Fruit fly (Drosophila melanogaster): ENCODE results near the gene CG3176.

Gene CG3176

dm6 chrX:499589-500041 is 18.0 kb downstream of the CG3176 start (continued):
- TF ChIP-seq Gsc (GFP tag; IDR thresholded peaks at IDR 0.05) (no peak), CG14441 (GFP tag; IDR thresholded peaks at IDR 0.05) (peak; percentile 68), CG8388 (GFP tag; optimal IDR thresholded peaks at IDR 0.05) (no peak), MESR4 (GFP tag; optimal IDR thresholded peaks at IDR 0.05) (no peak), CG10147 (GFP tag; optimal IDR thresholded peaks at IDR 0.05) (peak; percentile 88), Opbp (GFP tag; IDR thresholded peaks at IDR 0.05; ENCODE audit: partially characterized antibody) (0 out of 3 replicates have a peak, but pooled peaks have one; percentile 8), PHDP (tag; optimal IDR thresholded peaks at IDR 0.05) (peak; percentile 87), CG15479 (GFP tag; optimal IDR thresholded peaks at IDR 0.05) (no peak), tin (GFP tag; optimal IDR thresholded peaks at IDR 0.05) (peak; percentile 49), Hr3 (GFP tag; optimal IDR thresholded peaks at IDR 0.05) (peak; percentile 53), lola (GFP tag; optimal IDR thresholded peaks at IDR 0.05) (peak in 1 of 3 experiments; percentile 54), CG8290 (GFP tag; optimal IDR thresholded peaks at IDR 0.05) (peak; percentile 57), CG8290 (tag; optimal IDR thresholded peaks at IDR 0.05) (peak; percentile 0 to 84), CG14710 (tag; optimal IDR thresholded peaks at IDR 0.05) (peak; percentile 51), wor (GFP tag; IDR thresholded peaks at IDR 0.05) (peak; percentile 46; the same call in 1 of the 2 replicates), maf-S (GFP tag; optimal IDR thresholded peaks at IDR 0.05) (peak; percentile 79), grn (GFP tag; optimal IDR thresholded peaks at IDR 0.05) (peak; percentile 19), rib (GFP tag; IDR thresholded peaks at IDR 0.05) (peak; percentile 77; the same call in 1 of the 2 replicates), CG2889 (GFP tag; IDR thresholded peaks at IDR 0.05) (0 out of 3 replicates have a peak, but pooled peaks have one; percentile 54), Lhr (GFP tag; optimal IDR thresholded peaks at IDR 0.05) (no peak), kay (GFP tag; optimal IDR thresholded peaks at IDR 0.05) (peak; percentile 57), zen (tag; optimal IDR thresholded peaks at IDR 0.05) (peak; percentile 20), HmgD (GFP tag; optimal IDR thresholded peaks at IDR 0.05) (peak; percentile 61), CG16815 (GFP tag; optimal IDR thresholded peaks at IDR 0.05) (peak; percentile 57), CG5953 (GFP tag; IDR thresholded peaks at IDR 0.05) (no peak), CG17568 (GFP tag; optimal IDR thresholded peaks at IDR 0.05) (peak; percentile 88), CG6175 (GFP tag; IDR thresholded peaks at IDR 0.05) (peak; percentile 54; the same call in 1 of the 3 replicates), ind (GFP tag; optimal IDR thresholded peaks at IDR 0.05) (peak; percentile 72), E2f1 (GFP tag; IDR thresholded peaks at IDR 0.05) (peak; percentile 74), CG10267 (tag; optimal IDR thresholded peaks at IDR 0.05) (peak; percentile 62), amos (GFP tag; IDR thresholded peaks at IDR 0.05; ENCODE audit: partially characterized antibody) (no peak), crp (GFP tag; optimal IDR thresholded peaks at IDR 0.05) (peak in 1 of 2 experiments; percentile 40), HLHmδ (GFP tag; optimal IDR thresholded peaks at IDR 0.05) (no peak), CG17186 (GFP tag; optimal IDR thresholded peaks at IDR 0.05) (peak; percentile 5), ap (GFP tag; IDR thresholded peaks at IDR 0.05) (no peak), eyg (GFP tag; optimal IDR thresholded peaks at IDR 0.05) (peak; percentile 64), knrl (GFP tag; IDR thresholded peaks at IDR 0.05; ENCODE audit: partially characterized antibody) (no peak), CG7556 (GFP tag; optimal IDR thresholded peaks at IDR 0.05) (peak; percentile 90), odd (GFP tag; optimal IDR thresholded peaks at IDR 0.05) (peak; percentile 89), her (GFP tag; optimal IDR thresholded peaks at IDR 0.05) (peak; percentile 71), danr (GFP tag; IDR thresholded peaks at IDR 0.05) (peak; percentile 60; the same call in 1 of the 2 replicates), CG7839 (tag; optimal IDR thresholded peaks at IDR 0.05) (peak; percentile 89), Rx (GFP tag; IDR thresholded peaks at IDR 0.05) (0 out of 2 replicates have a peak, but pooled peaks have one; percentile 18), gem (tag; optimal IDR thresholded peaks at IDR 0.05) (peak; percentile 87), CG33213 (GFP tag; optimal IDR thresholded peaks at IDR 0.05) (peak; percentile 64), unpg (GFP tag; optimal IDR thresholded peaks at IDR 0.05) (peak; percentile 80), Dref (GFP tag; IDR thresholded peaks at IDR 0.05) (no peak), ken (GFP tag; IDR thresholded peaks at IDR 0.05) (0 out of 3 replicates have a peak, but pooled peaks have one; percentile 64), CG3163 (GFP tag; optimal IDR thresholded peaks at IDR 0.05) (peak; percentile 63), bcd (GFP tag; optimal IDR thresholded peaks at IDR 0.05) (peak; percentile 83)

Data from whole organism, embryonic.